Worm (Caenorhabditis elegans) whole organism, L4 larva: Measurements from ENCODE around the gene gly-7.

Source experiments
- F44E2.7 ChIP-seq: fragments of 200-800 bp; sonication (Bioruptor generic); IDR thresholded peaks from 2 replicates; pipeline ENCODE4 v2.1.2; 2022; ENCODE audit warnings: missing genetic modification characterization, missing compliant biosample characterization
- R02D3.7 ChIP-seq: fragments of 150-350 bp; sonication (generic microtip); optimal IDR thresholded peaks from 3 replicates; lab custom pipeline; 2014; ENCODE audit warnings: missing biosample characterization, missing genetic modification characterization
- T20F7.1 ChIP-seq: fragments of 200-800 bp; sonication (Bioruptor generic); optimal IDR thresholded peaks from 2 replicates; lab custom pipeline; 2018; ENCODE audit warnings: mild to moderate bottlenecking, missing genetic modification characterization, missing compliant biosample characterization
- Y5F2A.4 ChIP-seq: fragments of 200-800 bp; sonication (Bioruptor generic); optimal IDR thresholded peaks from 2 replicates; lab custom pipeline; 2018; ENCODE audit warnings: mild to moderate bottlenecking, missing genetic modification characterization, missing compliant biosample characterization
- ZK337.2 ChIP-seq: fragments of 200-800 bp; sonication (Bioruptor generic); IDR thresholded peaks from 2 replicates; pipeline ENCODE4 v1.3.6; 2022; ENCODE audit warnings: missing genetic modification reagents, missing genetic modification characterization, missing compliant biosample characterization
- ZK546.5 ChIP-seq, 2 experiments: sonication (generic microtip); optimal IDR thresholded peaks; 2 replicates each; lab custom pipeline; 2017; ENCODE audit warnings: missing biosample characterization in 2 of 2, missing genetic modification characterization in 2 of 2
- aha-1 ChIP-seq: fragments of 150-350 bp; peaks from one replicate; lab custom pipeline; 2014; ENCODE audit warnings: missing biosample characterization, missing genetic modification characterization
- ceh-20 ChIP-seq: fragments of 200-800 bp; sonication (Bioruptor generic); IDR thresholded peaks from 2 replicates; pipeline ENCODE4 v1.3.6; 2022; ENCODE audit warnings: missing genetic modification reagents, missing genetic modification characterization, missing compliant biosample characterization
- ceh-28 ChIP-seq: fragments of 150-350 bp; optimal IDR thresholded peaks from 2 replicates; lab custom pipeline; 2014; ENCODE audit warnings: missing biosample characterization, missing genetic modification reagents, missing genetic modification characterization
- ceh-44 ChIP-seq: fragments of 200-800 bp; sonication (Bioruptor generic); IDR thresholded peaks from 2 replicates; pipeline ENCODE4 v1.3.6; 2022; ENCODE audit warnings: missing genetic modification reagents, missing genetic modification characterization, missing compliant biosample characterization
- ces-1 ChIP-seq: fragments of 150-350 bp; sonication (generic microtip); optimal IDR thresholded peaks from 4 replicates; lab custom pipeline; 2014; ENCODE audit warnings: missing biosample characterization, missing genetic modification reagents, missing genetic modification characterization
- daf-19 ChIP-seq: fragments of 200-800 bp; sonication (Bioruptor generic); conservative IDR thresholded peaks from 2 replicates; pipeline ENCODE4 v1.3.6; 2022; ENCODE audit warnings: missing genetic modification characterization, missing compliant biosample characterization
- dmd-9 ChIP-seq: fragments of 200-800 bp; sonication (Bioruptor generic); IDR thresholded peaks from 2 replicates; pipeline ENCODE4 v1.3.6; 2022; ENCODE audit warnings: missing genetic modification reagents, missing genetic modification characterization, missing compliant biosample characterization
- dve-1 ChIP-seq: sonication (generic microtip); optimal IDR thresholded peaks from 2 replicates; lab custom pipeline; 2017; ENCODE audit warnings: antibody characterized with exemption, mild to moderate bottlenecking, missing genetic modification characterization, missing compliant biosample characterization; ENCODE audit not compliant: insufficient read depth
- egl-43 ChIP-seq: fragments of 200-800 bp; sonication (Bioruptor generic); IDR thresholded peaks from 2 replicates; pipeline ENCODE4 v1.3.6; 2022; ENCODE audit warnings: missing genetic modification reagents, missing genetic modification characterization, missing compliant biosample characterization
- hmg-1.1 ChIP-seq: fragments of 200-800 bp; sonication (Bioruptor generic); IDR thresholded peaks from 2 replicates; pipeline ENCODE4 v1.3.6; 2022; ENCODE audit warnings: missing genetic modification reagents, missing genetic modification characterization, missing compliant biosample characterization
- lin-1 ChIP-seq: fragments of 200-800 bp; sonication (Bioruptor generic); IDR thresholded peaks from 2 replicates; pipeline ENCODE4 v1.3.6; 2022; ENCODE audit warnings: missing genetic modification reagents, missing genetic modification characterization, missing compliant biosample characterization
- lir-3 ChIP-seq: sonication (generic microtip); optimal IDR thresholded peaks from 2 replicates; lab custom pipeline; 2016; ENCODE audit warnings: mild to moderate bottlenecking, missing genetic modification characterization, missing compliant biosample characterization
- lsy-2 ChIP-seq, 2 experiments: fragments of 150-350 bp in 1 of 2; sonication (generic microtip) in 1 of 2; optimal IDR thresholded peaks; 2 replicates each; lab custom pipeline; 2014 to 2017; ENCODE audit warnings: missing biosample characterization in 2 of 2, missing genetic modification characterization in 2 of 2
- madf-9 ChIP-seq: fragments of 200-800 bp; sonication (Bioruptor generic); conservative IDR thresholded peaks from 2 replicates; pipeline ENCODE4 v1.3.6; 2022; ENCODE audit warnings: missing genetic modification reagents, missing genetic modification characterization, missing compliant biosample characterization
- mdt-29 ChIP-seq: fragments of 200-800 bp; sonication (Bioruptor generic); IDR thresholded peaks from 2 replicates; pipeline ENCODE4 v1.3.6; 2022; ENCODE audit warnings: missing genetic modification reagents, missing genetic modification characterization, missing compliant biosample characterization
- nhr-10 ChIP-seq: fragments of 150-350 bp; optimal IDR thresholded peaks from 2 replicates; lab custom pipeline; 2014; ENCODE audit warnings: missing biosample characterization, missing genetic modification characterization
- nhr-111 ChIP-seq: fragments of 200-800 bp; sonication (Bioruptor generic); optimal IDR thresholded peaks from 2 replicates; lab custom pipeline; 2018; ENCODE audit warnings: mild to moderate bottlenecking, missing genetic modification characterization, missing compliant biosample characterization
- nhr-237 ChIP-seq: sonication (generic microtip); optimal IDR thresholded peaks from 2 replicates; lab custom pipeline; 2017; ENCODE audit warnings: missing biosample characterization, missing genetic modification characterization
- nhr-42 ChIP-seq: fragments of 200-800 bp; sonication (Bioruptor generic); IDR thresholded peaks from 2 replicates; pipeline ENCODE4 v1.3.6; 2022; ENCODE audit warnings: missing genetic modification characterization, missing compliant biosample characterization
- nhr-6 ChIP-seq: fragments of 150-350 bp; optimal IDR thresholded peaks from 2 replicates; lab custom pipeline; 2014; ENCODE audit warnings: missing biosample characterization, missing genetic modification characterization
- nhr-77 ChIP-seq: fragments of 150-350 bp; optimal IDR thresholded peaks from 2 replicates; lab custom pipeline; 2014; ENCODE audit warnings: missing biosample characterization, missing genetic modification characterization
- pha-4 ChIP-seq, 2 experiments: fragments of 150-350 bp in 1 of 2; fragments of 200-800 bp in 1 of 2; sonication (Bioruptor generic) in 1 of 2; IDR thresholded peaks in 1 of 2; optimal IDR thresholded peaks in 1 of 2; 2 replicates each; pipeline versions ENCODE4 v1.3.6 to Lab custom; 2014 to 2022; ENCODE audit warnings: missing genetic modification characterization in 2 of 2, missing genetic modification reagents in 2 of 2, missing biosample characterization in 1 of 2, missing compliant biosample characterization in 1 of 2
- php-3 ChIP-seq: fragments of 200-800 bp; sonication (Bioruptor generic); IDR thresholded peaks from 2 replicates; pipeline ENCODE4 v1.3.6; 2022; ENCODE audit warnings: missing genetic modification reagents, missing genetic modification characterization, missing compliant biosample characterization
- pqm-1 ChIP-seq: sonication (generic microtip); optimal IDR thresholded peaks from 2 replicates; lab custom pipeline; 2017; ENCODE audit warnings: missing biosample characterization, missing genetic modification characterization
- rbr-2 ChIP-seq: sonication (generic microtip); optimal IDR thresholded peaks from 2 replicates; lab custom pipeline; 2016; ENCODE audit warnings: missing genotype, missing genetic modification characterization, missing compliant biosample characterization
- sdz-12 ChIP-seq: fragments of 200-800 bp; sonication (Bioruptor generic); optimal IDR thresholded peaks from 2 replicates; lab custom pipeline; 2018; ENCODE audit warnings: mild to moderate bottlenecking, missing genetic modification characterization, missing compliant biosample characterization
- set-16 ChIP-seq: fragments of 200-800 bp; sonication (Bioruptor generic); IDR thresholded peaks from 2 replicates; pipeline ENCODE4 v1.3.6; 2022; ENCODE audit warnings: missing genetic modification reagents, missing genetic modification characterization, missing compliant biosample characterization
- snpc-1.2 ChIP-seq: fragments of 200-800 bp; sonication (Bioruptor generic); IDR thresholded peaks from 2 replicates; pipeline ENCODE4 v1.3.6; 2022; ENCODE audit warnings: missing genetic modification reagents, missing genetic modification characterization, missing compliant biosample characterization
- spr-1 ChIP-seq: sonication (generic microtip); optimal IDR thresholded peaks from 2 replicates; lab custom pipeline; 2016; ENCODE audit warnings: mild to moderate bottlenecking, missing genetic modification characterization, missing compliant biosample characterization
- spr-3 ChIP-seq: fragments of 200-800 bp; sonication (Bioruptor generic); optimal IDR thresholded peaks from 2 replicates; lab custom pipeline; 2018; ENCODE audit warnings: mild to moderate bottlenecking, missing genetic modification characterization, missing compliant biosample characterization
- tag-97 ChIP-seq: fragments of 200-800 bp; sonication (Bioruptor generic); IDR thresholded peaks from 2 replicates; pipeline ENCODE4 v1.3.6; 2022; ENCODE audit warnings: missing genetic modification characterization, missing compliant biosample characterization
- unc-62 ChIP-seq, 3 experiments: fragments of 150-350 bp in 1 of 3; sonication (generic microtip); optimal IDR thresholded peaks in 2 of 3; peaks in 1 of 3; 1 replicate in 1 of 3; 2 replicates in 2 of 3; lab custom pipeline; 2014 to 2017; ENCODE audit warnings: missing biosample characterization in 3 of 3, missing genetic modification characterization in 3 of 3, missing genetic modification reagents in 3 of 3, missing genotype in 1 of 3
- zfp-3 ChIP-seq: fragments of 200-800 bp; sonication (Bioruptor generic); conservative IDR thresholded peaks from 2 replicates; pipeline ENCODE4 v1.3.6; 2022; ENCODE audit warnings: missing genetic modification reagents, missing genetic modification characterization, missing compliant biosample characterization
- zip-2 ChIP-seq: fragments of 150-350 bp; optimal IDR thresholded peaks from 2 replicates; lab custom pipeline; 2014; ENCODE audit warnings: missing biosample characterization, missing genetic modification characterization
- ztf-11 ChIP-seq: fragments of 150-350 bp; optimal IDR thresholded peaks from 2 replicates; lab custom pipeline; 2014; ENCODE audit warnings: missing biosample characterization, missing genetic modification characterization

Gene gly-7

ce11 chrV:1868596-1869263 lies 47.6 kb upstream of the gly-7 start, which contains the start of gene knl-3 (continued):
- TF ChIP-seq dve-1 (peak; percentile 86), spr-3 (GFP tag; lab: Kevin White, UChicago) (peak; percentile 78), snpc-1.2 (GFP tag; lab: Robert Waterston, UW) (peak; percentile 80), sdz-12 (no peak), dmd-9 (GFP tag; lab: Robert Waterston, UW) (peak; percentile 81), madf-9 (no peak), nhr-42 (GFP tag; lab: Robert Waterston, UW) (peak; percentile 89), php-3 (GFP tag; lab: Robert Waterston, UW) (peak; percentile 68), aha-1 (tag; lab: Kevin White, UChicago) (peak; percentile 46), zip-2 (tag; lab: Kevin White, UChicago) (peak; percentile 47), lsy-2 (tag; optimal IDR thresholded peaks at IDR 0.05; lab: Kevin White, UChicago) (peak; percentile 32 to 91), lir-3 (tag; lab: Kevin White, UChicago) (no peak), Y5F2A.4 (no peak), F44E2.7 (GFP tag; lab: Robert Waterston, UW) (no peak), daf-19 (GFP tag; lab: Robert Waterston, UW) (no peak), ces-1 (GFP tag; lab: Kevin White, UChicago) (no peak), lin-1 (GFP tag; lab: Robert Waterston, UW) (peak; percentile 55; the same call in 1 of the 2 replicates), ceh-20 (GFP tag; lab: Robert Waterston, UW) (peak; percentile 78), ZK546.5 (tag; optimal IDR thresholded peaks at IDR 0.05; lab: Kevin White, UChicago) (no peak), ZK337.2 (GFP tag; lab: Robert Waterston, UW) (no peak), nhr-77 (tag; lab: Kevin White, UChicago) (peak; percentile 85), R02D3.7 (no peak), mdt-29 (GFP tag; lab: Robert Waterston, UW) (peak; percentile 77; the same call in 1 of the 2 replicates), unc-62 (GFP tag; optimal IDR thresholded peaks at IDR 0.05 in 1 of 2; lab: Kevin White, UChicago) (no peak), unc-62 (tag; optimal IDR thresholded peaks at IDR 0.05; lab: Kevin White, UChicago) (no peak)

ce11 chrV:1868025-1868424 lies 46.9 kb upstream of the gly-7 start:
- peak; percentile 81 for TF ChIP-seq aha-1 (tag; lab: Kevin White, UChicago)
- TF ChIP-seq ceh-20 (GFP tag; lab: Robert Waterston, UW), result no peak
- no peak for TF ChIP-seq T20F7.1 (GFP tag; lab: Kevin White, UChicago)

ce11 chrV:1864997-1865396 lies 43.9 kb upstream of the gly-7 start:
- TF ChIP-seq spr-1 (tag; lab: Kevin White, UChicago), result no peak
- no peak for TF ChIP-seq madf-9
- no peak for TF ChIP-seq pha-4 (GFP tag; IDR thresholded peaks at IDR 0.05; lab: Robert Waterston, UW)
- no peak for TF ChIP-seq pha-4 (tag; optimal IDR thresholded peaks at IDR 0.05; lab: Kevin White, UChicago)
- TF ChIP-seq nhr-111 (GFP tag; lab: Kevin White, UChicago), result no peak
- TF ChIP-seq dve-1, result no peak
- no peak for TF ChIP-seq ztf-11
- no peak for TF ChIP-seq tag-97 (GFP tag; lab: Robert Waterston, UW)
- TF ChIP-seq zfp-3, result no peak
- no peak for TF ChIP-seq hmg-1.1 (GFP tag; lab: Robert Waterston, UW)
- TF ChIP-seq egl-43, result no peak
- no peak for TF ChIP-seq nhr-10 (tag; lab: Kevin White, UChicago)
- TF ChIP-seq rbr-2, result no peak
- TF ChIP-seq pqm-1 (tag; lab: Kevin White, UChicago), result no peak
- no peak for TF ChIP-seq ceh-28 (tag; lab: Kevin White, UChicago)
- no peak for TF ChIP-seq nhr-6 (tag; lab: Kevin White, UChicago)
- no peak for TF ChIP-seq nhr-237
- no peak for TF ChIP-seq ceh-44 (GFP tag; lab: Robert Waterston, UW)
- TF ChIP-seq set-16 (GFP tag; lab: Robert Waterston, UW), result no peak
